Worm (Caenorhabditis elegans) whole organism, L4 larva: ENCODE data around the gene taf-13.

Source experiments
- D1046.2 ChIP-seq: fragments of 200-800 bp; sonication (Bioruptor generic); IDR thresholded peaks from 2 replicates; pipeline ENCODE4 v1.3.6; 2022; ENCODE audit warnings: missing genetic modification characterization, missing compliant biosample characterization
- F10B5.3 ChIP-seq: sonication (generic microtip); optimal IDR thresholded peaks from 2 replicates; lab custom pipeline; 2016; ENCODE audit warnings: mild to moderate bottlenecking, missing genetic modification characterization, missing compliant biosample characterization
- F49E8.2 ChIP-seq: sonication (generic microtip); optimal IDR thresholded peaks from 2 replicates; lab custom pipeline; 2016; ENCODE audit warnings: missing compliant biosample characterization, mild to moderate bottlenecking, missing genetic modification characterization, borderline replicate concordance
- T26A8.4 ChIP-seq: fragments of 200-800 bp; sonication (Bioruptor generic); IDR thresholded peaks from 2 replicates; pipeline ENCODE4 v1.3.6; 2022; ENCODE audit warnings: missing genetic modification characterization, missing compliant biosample characterization
- Y75B8A.6 ChIP-seq: fragments of 200-800 bp; sonication (Bioruptor generic); IDR thresholded peaks from 2 replicates; pipeline ENCODE4 v1.3.6; 2022; ENCODE audit warnings: missing genetic modification reagents, missing genetic modification characterization, missing compliant biosample characterization
- ZK337.2 ChIP-seq: fragments of 200-800 bp; sonication (Bioruptor generic); IDR thresholded peaks from 2 replicates; pipeline ENCODE4 v1.3.6; 2022; ENCODE audit warnings: missing genetic modification reagents, missing genetic modification characterization, missing compliant biosample characterization
- attf-4 ChIP-seq: sonication (generic microtip); optimal IDR thresholded peaks from 3 replicates; lab custom pipeline; 2017; ENCODE audit warnings: missing biosample characterization, missing genetic modification characterization
- ceh-28 ChIP-seq: fragments of 150-350 bp; optimal IDR thresholded peaks from 2 replicates; lab custom pipeline; 2014; ENCODE audit warnings: missing biosample characterization, missing genetic modification reagents, missing genetic modification characterization
- ceh-32 ChIP-seq: sonication (generic microtip); optimal IDR thresholded peaks from 2 replicates; lab custom pipeline; 2016; ENCODE audit warnings: mild to moderate bottlenecking, missing genetic modification characterization, missing compliant biosample characterization; ENCODE audit not compliant: poor library complexity
- ceh-44 ChIP-seq: fragments of 200-800 bp; sonication (Bioruptor generic); IDR thresholded peaks from 2 replicates; pipeline ENCODE4 v1.3.6; 2022; ENCODE audit warnings: missing genetic modification reagents, missing genetic modification characterization, missing compliant biosample characterization
- ceh-82 ChIP-seq: sonication (generic microtip); optimal IDR thresholded peaks from 2 replicates; lab custom pipeline; 2017; ENCODE audit warnings: missing biosample characterization, missing genetic modification characterization
- ces-1 ChIP-seq: fragments of 150-350 bp; sonication (generic microtip); optimal IDR thresholded peaks from 4 replicates; lab custom pipeline; 2014; ENCODE audit warnings: missing biosample characterization, missing genetic modification reagents, missing genetic modification characterization
- ctbp-1 ChIP-seq: fragments of 200-800 bp; sonication (Bioruptor generic); IDR thresholded peaks from 2 replicates; pipeline ENCODE4 v1.3.6; 2022; ENCODE audit warnings: missing genetic modification reagents, missing genetic modification characterization, missing compliant biosample characterization
- daf-12 ChIP-seq: fragments of 150-350 bp; optimal IDR thresholded peaks from 2 replicates; lab custom pipeline; 2014; ENCODE audit warnings: missing biosample characterization, missing genetic modification reagents, missing genetic modification characterization
- daf-16 ChIP-seq, 3 experiments: sonication (generic microtip); optimal IDR thresholded peaks; 2 replicates each; lab custom pipeline; 2016 to 2017; ENCODE audit warnings: missing genetic modification characterization in 3 of 3, missing genetic modification reagents in 3 of 3, mild to moderate bottlenecking in 2 of 3, missing compliant biosample characterization in 2 of 3, missing biosample characterization in 1 of 3, moderate library complexity in 1 of 3
- dmd-6 ChIP-seq: fragments of 200-800 bp; sonication (Bioruptor generic); IDR thresholded peaks from 2 replicates; pipeline ENCODE4 v1.3.6; 2022; ENCODE audit warnings: missing genetic modification reagents, missing genetic modification characterization, missing compliant biosample characterization
- dmd-9 ChIP-seq: fragments of 200-800 bp; sonication (Bioruptor generic); IDR thresholded peaks from 2 replicates; pipeline ENCODE4 v1.3.6; 2022; ENCODE audit warnings: missing genetic modification reagents, missing genetic modification characterization, missing compliant biosample characterization
- dve-1 ChIP-seq: sonication (generic microtip); optimal IDR thresholded peaks from 2 replicates; lab custom pipeline; 2017; ENCODE audit warnings: antibody characterized with exemption, mild to moderate bottlenecking, missing genetic modification characterization, missing compliant biosample characterization; ENCODE audit not compliant: insufficient read depth
- egl-43 ChIP-seq: fragments of 200-800 bp; sonication (Bioruptor generic); IDR thresholded peaks from 2 replicates; pipeline ENCODE4 v1.3.6; 2022; ENCODE audit warnings: missing genetic modification reagents, missing genetic modification characterization, missing compliant biosample characterization
- hlh-11 ChIP-seq: fragments of 200-800 bp; sonication (Bioruptor generic); optimal IDR thresholded peaks from 2 replicates; lab custom pipeline; 2018; ENCODE audit warnings: mild to moderate bottlenecking, missing genetic modification characterization, missing compliant biosample characterization
- lin-1 ChIP-seq: fragments of 200-800 bp; sonication (Bioruptor generic); IDR thresholded peaks from 2 replicates; pipeline ENCODE4 v1.3.6; 2022; ENCODE audit warnings: missing genetic modification reagents, missing genetic modification characterization, missing compliant biosample characterization
- lin-13 ChIP-seq: fragments of 150-350 bp; optimal IDR thresholded peaks from 2 replicates; lab custom pipeline; 2014; ENCODE audit warnings: missing biosample characterization, missing genetic modification reagents, missing genetic modification characterization
- lin-29 ChIP-seq: fragments of 200-800 bp; sonication (Bioruptor generic); IDR thresholded peaks from 2 replicates; pipeline ENCODE4 v1.3.6; 2022; ENCODE audit warnings: missing genetic modification reagents, missing genetic modification characterization, missing compliant biosample characterization
- lsy-2 ChIP-seq, 2 experiments: fragments of 150-350 bp in 1 of 2; sonication (generic microtip) in 1 of 2; optimal IDR thresholded peaks; 2 replicates each; lab custom pipeline; 2014 to 2017; ENCODE audit warnings: missing biosample characterization in 2 of 2, missing genetic modification characterization in 2 of 2
- madf-9 ChIP-seq: fragments of 200-800 bp; sonication (Bioruptor generic); conservative IDR thresholded peaks from 2 replicates; pipeline ENCODE4 v1.3.6; 2022; ENCODE audit warnings: missing genetic modification reagents, missing genetic modification characterization, missing compliant biosample characterization
- mdl-1 ChIP-seq, 2 experiments: fragments of 150-350 bp in 1 of 2; sonication (generic microtip) in 1 of 2; optimal IDR thresholded peaks; 2 replicates each; lab custom pipeline; 2014 to 2017; ENCODE audit warnings: missing biosample characterization in 2 of 2, missing genetic modification characterization in 2 of 2
- mep-1 ChIP-seq: fragments of 150-350 bp; sonication (generic microtip); optimal IDR thresholded peaks from 3 replicates; lab custom pipeline; 2014; ENCODE audit warnings: missing biosample characterization, missing genetic modification characterization
- mxl-2 ChIP-seq: fragments of 200-800 bp; sonication (Bioruptor generic); conservative IDR thresholded peaks from 2 replicates; pipeline ENCODE4 v1.3.6; 2022; ENCODE audit warnings: missing genetic modification reagents, missing genetic modification characterization, missing compliant biosample characterization
- nhr-102 ChIP-seq: sonication (generic microtip); optimal IDR thresholded peaks from 2 replicates; lab custom pipeline; 2016; ENCODE audit warnings: mild to moderate bottlenecking, missing genetic modification characterization, moderate library complexity, missing compliant biosample characterization
- nhr-28 ChIP-seq: fragments of 150-350 bp; optimal IDR thresholded peaks from 2 replicates; lab custom pipeline; 2014; ENCODE audit warnings: missing biosample characterization, missing genetic modification characterization
- nhr-42 ChIP-seq: fragments of 200-800 bp; sonication (Bioruptor generic); IDR thresholded peaks from 2 replicates; pipeline ENCODE4 v1.3.6; 2022; ENCODE audit warnings: missing genetic modification characterization, missing compliant biosample characterization
- nhr-6 ChIP-seq: fragments of 150-350 bp; optimal IDR thresholded peaks from 2 replicates; lab custom pipeline; 2014; ENCODE audit warnings: missing biosample characterization, missing genetic modification characterization
- nhr-76 ChIP-seq: fragments of 150-350 bp; optimal IDR thresholded peaks from 2 replicates; lab custom pipeline; 2014; ENCODE audit warnings: missing biosample characterization, missing genetic modification characterization
- nhr-77 ChIP-seq: fragments of 150-350 bp; optimal IDR thresholded peaks from 2 replicates; lab custom pipeline; 2014; ENCODE audit warnings: missing biosample characterization, missing genetic modification characterization
- pha-4 ChIP-seq, 2 experiments: fragments of 150-350 bp in 1 of 2; fragments of 200-800 bp in 1 of 2; sonication (Bioruptor generic) in 1 of 2; IDR thresholded peaks in 1 of 2; optimal IDR thresholded peaks in 1 of 2; 2 replicates each; pipeline versions ENCODE4 v1.3.6 to Lab custom; 2014 to 2022; ENCODE audit warnings: missing genetic modification characterization in 2 of 2, missing genetic modification reagents in 2 of 2, missing biosample characterization in 1 of 2, missing compliant biosample characterization in 1 of 2
- pqm-1 ChIP-seq: sonication (generic microtip); optimal IDR thresholded peaks from 2 replicates; lab custom pipeline; 2017; ENCODE audit warnings: missing biosample characterization, missing genetic modification characterization
- set-16 ChIP-seq: fragments of 200-800 bp; sonication (Bioruptor generic); IDR thresholded peaks from 2 replicates; pipeline ENCODE4 v1.3.6; 2022; ENCODE audit warnings: missing genetic modification reagents, missing genetic modification characterization, missing compliant biosample characterization
- snpc-4 ChIP-seq: fragments of 150-350 bp; optimal IDR thresholded peaks from 2 replicates; lab custom pipeline; 2014; ENCODE audit warnings: missing biosample characterization, missing genetic modification characterization
- spr-1 ChIP-seq: sonication (generic microtip); optimal IDR thresholded peaks from 2 replicates; lab custom pipeline; 2016; ENCODE audit warnings: mild to moderate bottlenecking, missing genetic modification characterization, missing compliant biosample characterization
- spr-3 ChIP-seq: fragments of 200-800 bp; sonication (Bioruptor generic); optimal IDR thresholded peaks from 2 replicates; lab custom pipeline; 2018; ENCODE audit warnings: mild to moderate bottlenecking, missing genetic modification characterization, missing compliant biosample characterization
- unc-130 ChIP-seq: sonication (generic microtip); optimal IDR thresholded peaks from 2 replicates; lab custom pipeline; 2016; ENCODE audit warnings: missing genetic modification reagents, missing genetic modification characterization, missing compliant biosample characterization
- unc-62 ChIP-seq, 3 experiments: fragments of 150-350 bp in 1 of 3; sonication (generic microtip); optimal IDR thresholded peaks in 2 of 3; peaks in 1 of 3; 1 replicate in 1 of 3; 2 replicates in 2 of 3; lab custom pipeline; 2014 to 2017; ENCODE audit warnings: missing biosample characterization in 3 of 3, missing genetic modification characterization in 3 of 3, missing genetic modification reagents in 3 of 3, missing genotype in 1 of 3
- zag-1 ChIP-seq: fragments of 150-350 bp; optimal IDR thresholded peaks from 2 replicates; lab custom pipeline; 2014; ENCODE audit warnings: missing biosample characterization, missing genetic modification characterization
- zfp-2 ChIP-seq: sonication (generic microtip); optimal IDR thresholded peaks from 2 replicates; lab custom pipeline; 2016; ENCODE audit warnings: mild to moderate bottlenecking, missing genetic modification characterization, missing compliant biosample characterization
- zfp-3 ChIP-seq: fragments of 200-800 bp; sonication (Bioruptor generic); conservative IDR thresholded peaks from 2 replicates; pipeline ENCODE4 v1.3.6; 2022; ENCODE audit warnings: missing genetic modification reagents, missing genetic modification characterization, missing compliant biosample characterization
- zip-11 ChIP-seq: fragments of 200-800 bp; sonication (Bioruptor generic); IDR thresholded peaks from 2 replicates; pipeline ENCODE4 v1.3.6; 2022; ENCODE audit warnings: missing genetic modification characterization, missing compliant biosample characterization
- ztf-11 ChIP-seq: fragments of 150-350 bp; optimal IDR thresholded peaks from 2 replicates; lab custom pipeline; 2014; ENCODE audit warnings: missing biosample characterization, missing genetic modification characterization

taf-13 gene

DNA sequence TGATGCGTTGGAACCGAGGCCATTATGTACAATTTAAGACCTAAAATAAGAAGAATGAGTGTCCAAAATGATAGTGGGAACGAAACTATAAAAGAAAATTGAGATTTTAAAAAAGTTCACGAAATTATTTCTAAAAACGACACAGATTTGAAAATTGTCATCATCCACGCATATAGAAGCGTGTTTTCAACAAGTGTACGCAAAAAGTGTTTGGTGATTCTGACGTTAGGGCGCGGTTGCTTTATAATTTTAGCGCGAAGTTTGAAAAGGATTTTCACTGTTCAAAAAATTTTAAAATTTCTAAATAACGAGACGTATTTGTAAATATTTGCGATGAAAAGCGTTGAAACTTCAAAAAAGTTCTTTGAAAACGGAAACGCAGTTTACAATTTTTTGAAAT lies 42.0 kb downstream of the taf-13 start, which contains the start of gene cdc-48.1 (continued):
- TF ChIP-seq T26A8.4 (GFP tag; lab: Robert Waterston, UW) (peak; percentile 99), daf-12 (tag; lab: Kevin White, UChicago) (peak; percentile 35), mep-1 (peak; percentile 100), ceh-82 (tag; lab: Kevin White, UChicago) (peak; percentile 74)

DNA sequence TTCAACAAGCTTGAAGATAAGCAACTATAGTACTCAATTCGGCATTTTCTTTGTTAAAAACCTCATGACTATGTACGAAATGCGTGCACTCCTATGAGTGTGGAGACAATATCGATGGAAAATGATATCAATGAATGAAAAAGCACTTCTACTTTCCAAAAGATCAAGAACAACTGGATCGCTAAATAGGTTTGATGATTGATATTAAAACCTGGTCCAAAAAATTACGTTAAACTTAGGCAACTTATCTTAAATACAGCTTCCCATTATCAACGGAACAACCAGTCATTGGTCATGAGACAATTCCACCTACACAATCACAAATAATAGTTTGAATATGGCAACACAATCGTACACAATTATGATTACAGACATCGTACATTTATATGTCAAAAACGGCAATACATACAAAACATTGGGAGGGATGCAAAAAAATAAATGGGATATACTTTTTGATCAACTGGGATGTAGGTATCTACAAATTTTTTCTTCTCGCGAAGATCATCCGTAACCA lies 45.7 kb downstream of the taf-13 start:
- TF ChIP-seq nhr-42 (GFP tag; lab: Robert Waterston, UW) (no peak), unc-62 (GFP tag; optimal IDR thresholded peaks at IDR 0.05 in 1 of 2; lab: Kevin White, UChicago) (peak in 1 of 2 experiments; percentile 95), unc-62 (tag; optimal IDR thresholded peaks at IDR 0.05; lab: Kevin White, UChicago) (no peak), set-16 (GFP tag; lab: Robert Waterston, UW) (no peak), dve-1 (tag; lab: Kevin White, UChicago) (peak; percentile 77), lin-13 (GFP tag; lab: Kevin White, UChicago) (no peak), F10B5.3 (tag; lab: Kevin White, UChicago) (no peak), pha-4 (GFP tag; IDR thresholded peaks at IDR 0.05; lab: Robert Waterston, UW) (peak; percentile 53; the same call in 1 of the 2 replicates), pha-4 (tag; optimal IDR thresholded peaks at IDR 0.05; lab: Kevin White, UChicago) (no peak), nhr-77 (tag; lab: Kevin White, UChicago) (no peak), ztf-11 (tag; lab: Kevin White, UChicago) (no peak), lin-1 (no peak), zag-1 (tag; lab: Kevin White, UChicago) (no peak), ces-1 (GFP tag; lab: Kevin White, UChicago) (no peak), zip-11 (GFP tag; lab: Robert Waterston, UW) (no peak), pqm-1 (peak; percentile 33), Y75B8A.6 (GFP tag; lab: Robert Waterston, UW) (0 out of 2 replicates have a peak, but pooled peaks have one; percentile 49), lin-29 (GFP tag; lab: Robert Waterston, UW) (no peak), ctbp-1 (0 out of 2 replicates have a peak, but pooled peaks have one; percentile 13), daf-16 (GFP tag; optimal IDR thresholded peaks at IDR 0.05; lab: Kevin White, UChicago) (peak in 1 of 2 experiments; percentile 16), daf-16 (tag; optimal IDR thresholded peaks at IDR 0.05; lab: Kevin White, UChicago) (peak; percentile 75), madf-9 (GFP tag; lab: Robert Waterston, UW) (no peak), spr-3 (GFP tag; lab: Kevin White, UChicago) (no peak), nhr-28 (tag; lab: Kevin White, UChicago) (peak; percentile 32), F49E8.2 (no peak), zfp-2 (tag; lab: Kevin White, UChicago) (no peak), unc-130 (GFP tag; lab: Kevin White, UChicago) (no peak), zfp-3 (GFP tag; lab: Robert Waterston, UW) (no peak), nhr-76 (tag; lab: Kevin White, UChicago) (no peak), D1046.2 (GFP tag; lab: Robert Waterston, UW) (no peak), spr-1 (tag; lab: Kevin White, UChicago) (no peak), attf-4 (tag; lab: Kevin White, UChicago) (no peak), snpc-4 (tag; lab: Kevin White, UChicago) (no peak), mep-1 (peak; percentile 51), egl-43 (no peak), ZK337.2 (GFP tag; lab: Robert Waterston, UW) (no peak), nhr-102 (tag; lab: Kevin White, UChicago) (peak; percentile 45), ceh-32 (tag; lab: Kevin White, UChicago) (no peak), dmd-6 (GFP tag; lab: Robert Waterston, UW) (no peak), dmd-9 (GFP tag; lab: Robert Waterston, UW) (no peak), nhr-6 (tag; lab: Kevin White, UChicago) (no peak), lsy-2 (tag; optimal IDR thresholded peaks at IDR 0.05; lab: Kevin White, UChicago) (peak in 1 of 2 experiments; percentile 29), ceh-44 (no peak), hlh-11 (tag; lab: Kevin White, UChicago) (no peak), mxl-2 (GFP tag; lab: Robert Waterston, UW) (no peak), ceh-28 (no peak), mdl-1 (tag; optimal IDR thresholded peaks at IDR 0.05; lab: Kevin White, UChicago) (no peak)
